Worm (Caenorhabditis elegans): ENCODE measurements around the gene C25F6.1.

Gene C25F6.1

ce11 chrX:5451706-5452105 lies 34.6 kb upstream of the C25F6.1 start:
- no peak for TF ChIP-seq nhr-2 (tag; optimal IDR thresholded peaks at IDR 0.05)
- TF ChIP-seq hlh-1 (tag; optimal IDR thresholded peaks at IDR 0.05): no peak
- no peak for TF ChIP-seq mab-5 (tag; optimal IDR thresholded peaks at IDR 0.05)
- no peak for TF ChIP-seq unc-120 (tag; optimal IDR thresholded peaks at IDR 0.05; ENCODE audit: poor library complexity, severe bottlenecking)
- no peak for TF ChIP-seq cnd-1 (tag; optimal IDR thresholded peaks at IDR 0.05)
- TF ChIP-seq ztf-11 (tag; optimal IDR thresholded peaks at IDR 0.05): no peak

DNA sequence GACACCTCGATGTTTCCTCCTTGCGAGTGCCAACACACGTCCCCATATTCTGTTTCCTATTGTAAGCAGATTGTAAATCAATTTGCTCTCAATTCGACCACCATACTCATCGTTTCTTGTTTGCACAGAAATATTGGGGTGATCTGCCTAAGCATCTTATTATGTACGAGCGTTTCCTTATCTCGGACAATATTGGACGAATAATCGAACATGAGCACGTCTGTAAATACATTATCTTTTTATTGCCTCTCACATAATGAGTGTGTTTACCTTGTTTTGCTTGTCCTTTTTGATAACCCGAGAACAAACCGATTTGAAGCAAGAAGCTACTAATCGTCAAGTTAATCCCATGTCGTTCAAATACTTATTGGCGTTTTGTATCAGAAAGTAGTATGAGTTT lies 31.2 kb upstream of the C25F6.1 start:
- TF ChIP-seq mep-1 (tag; optimal IDR thresholded peaks at IDR 0.05) (no peak), M03D4.4 (tag; optimal IDR thresholded peaks at IDR 0.05) (no peak), nhr-237 (tag; optimal IDR thresholded peaks at IDR 0.05) (no peak), unc-39 (tag; optimal IDR thresholded peaks at IDR 0.05) (no peak), mab-5 (tag; optimal IDR thresholded peaks at IDR 0.05) (no peak), ceh-39 (tag; optimal IDR thresholded peaks at IDR 0.05) (no peak), hlh-1 (tag; optimal IDR thresholded peaks at IDR 0.05) (no peak), drap-1 (GFP tag; optimal IDR thresholded peaks at IDR 0.05) (no peak), ces-1 (GFP tag; optimal IDR thresholded peaks at IDR 0.05) (no peak)

ce11 chrX:5457184-5457583 lies 29.1 kb upstream of the C25F6.1 start:
- TF ChIP-seq hlh-1 (tag; optimal IDR thresholded peaks at IDR 0.05) (no peak), zip-8 (tag; optimal IDR thresholded peaks at IDR 0.05) (no peak), nhr-237 (tag; optimal IDR thresholded peaks at IDR 0.05) (no peak), bed-3 (GFP tag; optimal IDR thresholded peaks at IDR 0.05) (no peak), ceh-83 (GFP tag; optimal IDR thresholded peaks at IDR 0.05) (no peak), sptf-1 (tag; optimal IDR thresholded peaks at IDR 0.05) (no peak), nhr-12 (tag; optimal IDR thresholded peaks at IDR 0.05) (no peak)

- TF ChIP-seq lin-32 (GFP tag; optimal IDR thresholded peaks at IDR 0.05): no peak
- no peak for TF ChIP-seq sptf-1 (tag; optimal IDR thresholded peaks at IDR 0.05)
- TF ChIP-seq lsy-2 (tag; optimal IDR thresholded peaks at IDR 0.05): no peak
- TF ChIP-seq unc-39 (tag; optimal IDR thresholded peaks at IDR 0.05): no peak
- TF ChIP-seq elt-3 (tag; optimal IDR thresholded peaks at IDR 0.05): no peak
- no peak for TF ChIP-seq nhr-76 (tag; optimal IDR thresholded peaks at IDR 0.05)
- TF ChIP-seq unc-62 (GFP tag; optimal IDR thresholded peaks at IDR 0.05): no peak
- no peak for TF ChIP-seq ztf-11 (tag; optimal IDR thresholded peaks at IDR 0.05)
- TF ChIP-seq flh-1 (GFP tag; optimal IDR thresholded peaks at IDR 0.05): no peak
Observed at ce11 chrX:5458043-5458442, 28.2 kb upstream of the C25F6.1 start.

DNA sequence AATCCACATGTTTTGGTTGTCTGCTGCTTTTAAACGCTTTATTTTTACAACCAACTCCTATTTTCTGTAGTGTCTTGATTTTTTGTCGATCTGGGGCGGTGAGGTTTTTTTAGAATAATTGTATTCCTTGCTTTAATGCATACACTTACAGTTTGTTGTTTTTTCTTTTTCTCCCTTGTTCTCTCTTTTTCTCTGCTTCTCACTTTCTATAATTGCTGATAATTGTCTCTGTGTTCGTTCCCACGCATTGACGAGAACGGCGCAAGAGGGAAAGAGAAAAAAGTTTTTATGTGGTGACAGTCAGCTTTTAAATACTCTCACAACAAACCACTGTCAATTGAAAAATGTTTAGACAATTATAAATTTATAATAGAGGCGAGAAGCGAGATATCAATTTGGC lies 27.5 kb upstream of the C25F6.1 start:
- TF ChIP-seq lin-13 (tag; optimal IDR thresholded peaks at IDR 0.05) (no peak), cnd-1 (tag; optimal IDR thresholded peaks at IDR 0.05) (no peak), zip-8 (tag; optimal IDR thresholded peaks at IDR 0.05) (no peak), mls-2 (tag; optimal IDR thresholded peaks at IDR 0.05) (no peak), ces-1 (GFP tag; optimal IDR thresholded peaks at IDR 0.05) (no peak), sem-2 (GFP tag; optimal IDR thresholded peaks at IDR 0.05) (no peak), unc-120 (tag; optimal IDR thresholded peaks at IDR 0.05; ENCODE audit: poor library complexity, severe bottlenecking) (no peak), snpc-4 (tag; optimal IDR thresholded peaks at IDR 0.05) (no peak), nhr-12 (tag; optimal IDR thresholded peaks at IDR 0.05) (no peak), pha-4 (tag; optimal IDR thresholded peaks at IDR 0.05) (no peak), elt-1 (tag; optimal IDR thresholded peaks at IDR 0.05; ENCODE audit: borderline replicate concordance, insufficient read depth) (no peak), flh-1 (GFP tag; optimal IDR thresholded peaks at IDR 0.05) (no peak), mep-1 (tag; optimal IDR thresholded peaks at IDR 0.05) (no peak), unc-62 (GFP tag; optimal IDR thresholded peaks at IDR 0.05) (no peak), ceh-39 (tag; optimal IDR thresholded peaks at IDR 0.05) (no peak), lsy-2 (tag; optimal IDR thresholded peaks at IDR 0.05) (no peak), M03D4.4 (tag; optimal IDR thresholded peaks at IDR 0.05) (no peak)

DNA sequence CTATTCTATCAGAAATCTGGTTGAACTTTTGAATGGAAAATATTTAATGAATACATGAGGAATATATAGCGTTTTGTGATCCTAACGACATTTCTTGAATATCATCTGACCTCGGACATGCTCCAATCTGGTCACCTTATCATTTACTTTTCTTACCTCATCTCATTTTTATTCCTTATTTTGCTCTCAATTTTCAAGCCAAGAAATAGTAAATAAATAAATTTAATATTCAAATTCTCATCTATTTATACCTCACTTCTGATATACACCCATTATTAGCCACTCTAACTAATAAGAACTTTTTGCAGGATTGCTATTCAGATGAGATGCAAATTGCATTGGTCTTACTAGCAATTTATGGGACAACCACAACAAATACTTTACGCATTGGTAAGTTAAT lies 25.4 kb upstream of the C25F6.1 start, which contains the start of gene ddr-1:
TSS of gene ddr-1 (plus strand) at position 301 of the 400 bp plus-strand sequence.
- TF ChIP-seq nhr-12 (tag; optimal IDR thresholded peaks at IDR 0.05): no peak
- no peak for TF ChIP-seq nhr-2 (tag; optimal IDR thresholded peaks at IDR 0.05)
- no peak for TF ChIP-seq mls-2 (tag; optimal IDR thresholded peaks at IDR 0.05)
- no peak for TF ChIP-seq unc-62 (GFP tag; optimal IDR thresholded peaks at IDR 0.05)
- TF ChIP-seq unc-39 (tag; optimal IDR thresholded peaks at IDR 0.05): no peak
- no peak for TF ChIP-seq lin-32 (GFP tag; optimal IDR thresholded peaks at IDR 0.05)
- TF ChIP-seq M03D4.4 (tag; optimal IDR thresholded peaks at IDR 0.05): no peak
- TF ChIP-seq ces-1 (GFP tag; optimal IDR thresholded peaks at IDR 0.05): no peak
- no peak for TF ChIP-seq sptf-1 (tag; optimal IDR thresholded peaks at IDR 0.05)
- no peak for TF ChIP-seq flh-1 (GFP tag; optimal IDR thresholded peaks at IDR 0.05)
- TF ChIP-seq nhr-76 (tag; optimal IDR thresholded peaks at IDR 0.05): no peak
- TF ChIP-seq ham-2 (GFP tag; optimal IDR thresholded peaks at IDR 0.05): no peak
- no peak for TF ChIP-seq ceh-39 (tag; optimal IDR thresholded peaks at IDR 0.05)
- TF ChIP-seq mep-1 (tag; optimal IDR thresholded peaks at IDR 0.05): no peak
- TF ChIP-seq lin-13 (tag; optimal IDR thresholded peaks at IDR 0.05): no peak
- TF ChIP-seq sem-2 (GFP tag; optimal IDR thresholded peaks at IDR 0.05): no peak
- TF ChIP-seq pha-4 (tag; optimal IDR thresholded peaks at IDR 0.05): no peak
- no peak for TF ChIP-seq tbx-8 (GFP tag; optimal IDR thresholded peaks at IDR 0.05)
- TF ChIP-seq unc-120 (tag; optimal IDR thresholded peaks at IDR 0.05; ENCODE audit: poor library complexity, severe bottlenecking): no peak
